4 worm cellular contexts compared by ENCODE assay signal in genomic region chrIV:6556624-6557368, ce11.
TF ChIP-seq lines count a peak whose summit lies in the region.

Gene try-3 (plus strand): TSS chrIV:6557155.

TF ChIP-seq in whole organism, L2 larva, 48 proteins besides CTCF, POLR2A, EP300 and RAD21 (continued from another document):
- TF ChIP-seq aly-2 (tag; optimal IDR thresholded peaks at IDR 0.05; lab: Kevin White, UChicago), result no peak
- no peak for TF ChIP-seq nhr-12 (tag; optimal IDR thresholded peaks at IDR 0.05; lab: Kevin White, UChicago)
- TF ChIP-seq gmeb-1 (tag; optimal IDR thresholded peaks at IDR 0.05; lab: Kevin White, UChicago), result peak; percentile 56
- peak; percentile 72 for TF ChIP-seq lin-13 (GFP tag; optimal IDR thresholded peaks at IDR 0.05; lab: Kevin White, UChicago)
- no peak for TF ChIP-seq nhr-10 (tag; optimal IDR thresholded peaks at IDR 0.05; lab: Kevin White, UChicago)
- peak; percentile 77 for TF ChIP-seq C34F6.9 (tag; optimal IDR thresholded peaks at IDR 0.05; lab: Kevin White, UChicago)

TF ChIP-seq in whole organism, L4 larva, 104 proteins besides CTCF, POLR2A, EP300 and RAD21 (continued from another document and continues in another):
- TF ChIP-seq Y48G9A.11 (GFP tag; IDR thresholded peaks at IDR 0.05; lab: Robert Waterston, UW) (peak; percentile 76), ctbp-1 (GFP tag; IDR thresholded peaks at IDR 0.05; lab: Robert Waterston, UW) (peak; percentile 91), hmg-1.1 (GFP tag; IDR thresholded peaks at IDR 0.05; lab: Robert Waterston, UW) (peak; percentile 88), fkh-10 (GFP tag; optimal IDR thresholded peaks at IDR 0.05; lab: Kevin White, UChicago) (peak; percentile 68), ZK546.5 (tag; optimal IDR thresholded peaks at IDR 0.05; lab: Kevin White, UChicago) (no peak), nhr-77 (tag; optimal IDR thresholded peaks at IDR 0.05; lab: Kevin White, UChicago) (peak; percentile 52), spr-3 (GFP tag; optimal IDR thresholded peaks at IDR 0.05; lab: Kevin White, UChicago) (peak; percentile 0), ztf-11 (tag; optimal IDR thresholded peaks at IDR 0.05; lab: Kevin White, UChicago) (no peak), sdz-12 (GFP tag; optimal IDR thresholded peaks at IDR 0.05; lab: Kevin White, UChicago) (peak; percentile 57), F10B5.3 (tag; optimal IDR thresholded peaks at IDR 0.05; lab: Kevin White, UChicago) (peak; percentile 17), fos-1 (tag; optimal IDR thresholded peaks at IDR 0.05; lab: Kevin White, UChicago) (no peak), mdt-29 (GFP tag; IDR thresholded peaks at IDR 0.05; lab: Robert Waterston, UW) (peak; percentile 78), zip-11 (GFP tag; IDR thresholded peaks at IDR 0.05; lab: Robert Waterston, UW) (no peak), daf-8 (GFP tag; IDR thresholded peaks at IDR 0.05; lab: Robert Waterston, UW) (0 out of 2 replicates have a peak, but pooled peaks have one; percentile 15), zfp-2 (tag; optimal IDR thresholded peaks at IDR 0.05; lab: Kevin White, UChicago) (peak; percentile 10), F49E8.2 (tag; optimal IDR thresholded peaks at IDR 0.05; lab: Kevin White, UChicago; ENCODE audit: borderline replicate concordance) (peak; percentile 57), tag-97 (GFP tag; IDR thresholded peaks at IDR 0.05; lab: Robert Waterston, UW) (no peak), T20F7.1 (GFP tag; optimal IDR thresholded peaks at IDR 0.05; lab: Kevin White, UChicago) (no peak), F44E2.7 (GFP tag; IDR thresholded peaks at IDR 0.05; lab: Robert Waterston, UW) (peak; percentile 60; the same call in 1 of the 2 replicates), lir-3 (tag; optimal IDR thresholded peaks at IDR 0.05; lab: Kevin White, UChicago) (no peak), Y5F2A.4 (GFP tag; optimal IDR thresholded peaks at IDR 0.05; lab: Kevin White, UChicago) (peak; percentile 26), mep-1 (tag; optimal IDR thresholded peaks at IDR 0.05; lab: Kevin White, UChicago) (peak; percentile 82), spr-1 (tag; optimal IDR thresholded peaks at IDR 0.05; lab: Kevin White, UChicago) (peak; percentile 11), hlh-30 (tag; optimal IDR thresholded peaks at IDR 0.05; lab: Kevin White, UChicago; ENCODE audit: insufficient read depth) (peak; percentile 68), ama-1 (optimal IDR thresholded peaks at IDR 0.05; lab: Kevin White, UChicago) (no peak), gei-8 (GFP tag; optimal IDR thresholded peaks at IDR 0.05; lab: Kevin White, UChicago) (peak; percentile 73), pha-4 (GFP tag; IDR thresholded peaks at IDR 0.05; lab: Robert Waterston, UW) (peak; percentile 87), pha-4 (tag; optimal IDR thresholded peaks at IDR 0.05; lab: Kevin White, UChicago) (no peak), unc-39 (tag; optimal IDR thresholded peaks at IDR 0.05; lab: Kevin White, UChicago) (no peak), lin-29 (GFP tag; IDR thresholded peaks at IDR 0.05; lab: Robert Waterston, UW) (no peak), lin-39 (tag; optimal IDR thresholded peaks at IDR 0.05; lab: Kevin White, UChicago) (no peak), rbr-2 (tag; optimal IDR thresholded peaks at IDR 0.05; lab: Kevin White, UChicago) (peak; percentile 66), F37D6.2 (tag; optimal IDR thresholded peaks at IDR 0.05; lab: Kevin White, UChicago) (peak; percentile 22), madf-9 (GFP tag; conservative IDR thresholded peaks at IDR 0.05; lab: Robert Waterston, UW) (peak; percentile 80), mxl-2 (GFP tag; conservative IDR thresholded peaks at IDR 0.05; lab: Robert Waterston, UW) (0 out of 2 replicates have a peak, but pooled peaks have one; percentile 16), egl-43 (GFP tag; IDR thresholded peaks at IDR 0.05; lab: Robert Waterston, UW) (no peak), ceh-28 (tag; optimal IDR thresholded peaks at IDR 0.05; lab: Kevin White, UChicago) (no peak), mes-2 (tag; optimal IDR thresholded peaks at IDR 0.05; lab: Kevin White, UChicago; ENCODE audit: poor library complexity, severe bottlenecking) (peak; percentile 85), Y105C5A.15 (GFP tag; IDR thresholded peaks at IDR 0.05; lab: Robert Waterston, UW) (peak; percentile 87), unc-62 (GFP tag; optimal IDR thresholded peaks at IDR 0.05 in 1 of 2; lab: Kevin White, UChicago) (no peak), unc-62 (tag; optimal IDR thresholded peaks at IDR 0.05; lab: Kevin White, UChicago) (no peak)

TF ChIP-seq in whole organism, late embryonic, 69 proteins besides CTCF, POLR2A, EP300 and RAD21 (continued from another document):
- TF ChIP-seq Y22D7AL.16 (tag; optimal IDR thresholded peaks at IDR 0.05; lab: Kevin White, UChicago) (no peak), ceh-9 (tag; optimal IDR thresholded peaks at IDR 0.05; lab: Kevin White, UChicago) (no peak), syd-9 (tag; optimal IDR thresholded peaks at IDR 0.05; lab: Kevin White, UChicago) (peak; percentile 32), dve-1 (tag; optimal IDR thresholded peaks at IDR 0.05; lab: Kevin White, UChicago) (peak; percentile 68), odd-2 (tag; optimal IDR thresholded peaks at IDR 0.05; lab: Kevin White, UChicago) (peak; percentile 25), eyg-1 (tag; optimal IDR thresholded peaks at IDR 0.05; lab: Kevin White, UChicago) (peak; percentile 36), pha-4 (tag; optimal IDR thresholded peaks at IDR 0.05; lab: Kevin White, UChicago) (no peak), K09A11.1 (tag; optimal IDR thresholded peaks at IDR 0.05; lab: Kevin White, UChicago; ENCODE audit: insufficient read depth) (peak; percentile 24), gmeb-2 (tag; optimal IDR thresholded peaks at IDR 0.05; lab: Kevin White, UChicago) (peak; percentile 51), sox-2 (GFP tag; IDR thresholded peaks at IDR 0.05; lab: Robert Waterston, UW) (no peak), C08G9.2 (tag; optimal IDR thresholded peaks at IDR 0.05; lab: Kevin White, UChicago) (peak; percentile 17), hlh-6 (tag; optimal IDR thresholded peaks at IDR 0.05; lab: Kevin White, UChicago) (no peak), nhr-11 (tag; optimal IDR thresholded peaks at IDR 0.05; lab: Kevin White, UChicago) (no peak), hlh-13 (GFP tag; optimal IDR thresholded peaks at IDR 0.05; lab: Kevin White, UChicago) (peak; percentile 16), ceh-45 (GFP tag; IDR thresholded peaks at IDR 0.05; lab: Robert Waterston, UW) (no peak), tbx-2 (tag; optimal IDR thresholded peaks at IDR 0.05; lab: Kevin White, UChicago) (peak; percentile 49), nfya-1 (tag; optimal IDR thresholded peaks at IDR 0.05; lab: Kevin White, UChicago) (peak; percentile 58), C38D4.7 (GFP tag; optimal IDR thresholded peaks at IDR 0.05; lab: Kevin White, UChicago) (peak; percentile 34), hlh-15 (tag; optimal IDR thresholded peaks at IDR 0.05; lab: Kevin White, UChicago) (no peak), elt-4 (tag; optimal IDR thresholded peaks at IDR 0.05; lab: Kevin White, UChicago) (no peak), tbx-7 (tag; optimal IDR thresholded peaks at IDR 0.05; lab: Kevin White, UChicago) (no peak), K02D7.2 (tag; optimal IDR thresholded peaks at IDR 0.05; lab: Kevin White, UChicago) (peak; percentile 2), pros-1 (tag; optimal IDR thresholded peaks at IDR 0.05; lab: Kevin White, UChicago) (peak; percentile 23), zip-5 (tag; optimal IDR thresholded peaks at IDR 0.05; lab: Kevin White, UChicago) (peak; percentile 22), pqm-1 (tag; optimal IDR thresholded peaks at IDR 0.05; lab: Kevin White, UChicago) (peak; percentile 26), pha-2 (tag; optimal IDR thresholded peaks at IDR 0.05; lab: Kevin White, UChicago) (peak; percentile 47), unc-86 (tag; optimal IDR thresholded peaks at IDR 0.05; lab: Kevin White, UChicago) (no peak), madf-2 (tag; optimal IDR thresholded peaks at IDR 0.05; lab: Kevin White, UChicago) (no peak), ama-1 (optimal IDR thresholded peaks at IDR 0.05; lab: Kevin White, UChicago) (no peak), ceh-6 (GFP tag; optimal IDR thresholded peaks at IDR 0.05; lab: Kevin White, UChicago) (peak; percentile 58), sox-4 (tag; optimal IDR thresholded peaks at IDR 0.05; lab: Kevin White, UChicago) (peak; percentile 55), ceh-30 (tag; optimal IDR thresholded peaks at IDR 0.05; lab: Kevin White, UChicago) (peak; percentile 7), fkh-10 (GFP tag; optimal IDR thresholded peaks at IDR 0.05; lab: Kevin White, UChicago) (no peak), ceh-18 (tag; optimal IDR thresholded peaks at IDR 0.05; lab: Kevin White, UChicago) (peak; percentile 17), ceh-14 (tag; optimal IDR thresholded peaks at IDR 0.05; lab: Kevin White, UChicago) (peak; percentile 41), fax-1 (tag; optimal IDR thresholded peaks at IDR 0.05; lab: Kevin White, UChicago) (peak; percentile 20), elt-2 (tag; optimal IDR thresholded peaks at IDR 0.05; lab: Kevin White, UChicago) (peak; percentile 77), ceh-22 (tag; optimal IDR thresholded peaks at IDR 0.05; lab: Kevin White, UChicago) (no peak), sdc-2 (tag; optimal IDR thresholded peaks at IDR 0.05; lab: Kevin White, UChicago) (peak; percentile 14), npax-4 (tag; optimal IDR thresholded peaks at IDR 0.05; lab: Kevin White, UChicago) (no peak), unc-42 (tag; optimal IDR thresholded peaks at IDR 0.05; lab: Kevin White, UChicago) (no peak), pat-9 (tag; optimal IDR thresholded peaks at IDR 0.05; lab: Kevin White, UChicago) (peak; percentile 50), unc-55 (GFP tag; optimal IDR thresholded peaks at IDR 0.05; lab: Kevin White, UChicago) (no peak), hlh-8 (tag; optimal IDR thresholded peaks at IDR 0.05; lab: Kevin White, UChicago) (peak; percentile 5), fkh-6 (tag; optimal IDR thresholded peaks at IDR 0.05; lab: Kevin White, UChicago) (no peak)
TF ChIP-seq in whole organism, late embryonic: peak in this region for 38.

TF ChIP-seq in whole organism, mixed stage, embryonic, 35 proteins besides CTCF, POLR2A, EP300 and RAD21 (continued from another document):
- TF ChIP-seq nhr-237 (tag; optimal IDR thresholded peaks at IDR 0.05; lab: Kevin White, UChicago) (no peak), lin-13 (tag; optimal IDR thresholded peaks at IDR 0.05; lab: Kevin White, UChicago) (no peak), mab-5 (tag; optimal IDR thresholded peaks at IDR 0.05; lab: Kevin White, UChicago) (no peak), hlh-1 (tag; optimal IDR thresholded peaks at IDR 0.05; lab: Kevin White, UChicago) (no peak), ceh-43 (GFP tag; optimal IDR thresholded peaks at IDR 0.05; lab: Kevin White, UChicago) (no peak), sptf-1 (tag; optimal IDR thresholded peaks at IDR 0.05; lab: Kevin White, UChicago) (peak; percentile 83)
